Worm (Caenorhabditis elegans) whole organism, dauer: ENCODE data around the gene dpy-27.

Experiments
- unc-62 ChIP-seq: sonication (generic microtip); optimal IDR thresholded peaks from 2 replicates; lab custom pipeline; 2017; ENCODE audit warnings: missing biosample characterization, missing genetic modification reagents, missing genetic modification characterization

Gene dpy-27

ce11 chrIII:3797180-3798026, 22.1 kb downstream of the dpy-27 start:
- no peak for TF ChIP-seq unc-62 (GFP tag; lab: Kevin White, UChicago)

ce11 chrIII:3795933-3796332, 23.5 kb downstream of the dpy-27 start:
- no peak for TF ChIP-seq unc-62 (GFP tag; lab: Kevin White, UChicago)

ce11 chrIII:3790855-3791254, 28.6 kb downstream of the dpy-27 start:
- no peak for TF ChIP-seq unc-62 (GFP tag; lab: Kevin White, UChicago)

ce11 chrIII:3789688-3790371, 29.6 kb downstream of the dpy-27 start:
- no peak for TF ChIP-seq unc-62 (GFP tag; lab: Kevin White, UChicago)

DNA sequence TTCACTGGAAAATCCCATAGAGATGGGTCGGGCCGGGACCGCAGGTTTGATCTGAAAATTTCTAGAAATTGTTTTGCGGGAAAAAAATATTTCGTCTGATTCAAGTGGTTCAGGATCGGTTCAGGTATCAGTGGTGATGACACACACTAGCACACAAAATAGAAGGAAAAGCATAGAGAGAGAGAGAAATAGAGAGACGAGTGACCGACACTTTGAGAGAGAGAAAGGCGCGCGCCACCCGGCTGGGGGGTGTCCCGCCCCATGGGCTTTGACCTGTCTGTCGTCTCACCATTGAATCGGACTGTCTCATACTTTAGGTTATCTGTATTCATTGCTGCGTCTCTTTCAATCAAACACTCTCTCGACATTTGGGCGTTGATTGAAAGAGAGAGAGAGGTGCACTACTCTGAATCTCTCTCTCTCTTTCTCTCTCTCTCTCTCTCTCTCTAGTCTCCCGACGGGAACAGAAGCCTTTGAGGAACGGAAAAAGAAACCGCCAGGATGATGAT, 33.0 kb downstream of the dpy-27 start, which contains the start of gene acy-3:
Gene acy-3 (minus strand): TSS at position 51 of the 509 bp plus-strand sequence.
- no peak for TF ChIP-seq unc-62 (GFP tag; lab: Kevin White, UChicago)

DNA sequence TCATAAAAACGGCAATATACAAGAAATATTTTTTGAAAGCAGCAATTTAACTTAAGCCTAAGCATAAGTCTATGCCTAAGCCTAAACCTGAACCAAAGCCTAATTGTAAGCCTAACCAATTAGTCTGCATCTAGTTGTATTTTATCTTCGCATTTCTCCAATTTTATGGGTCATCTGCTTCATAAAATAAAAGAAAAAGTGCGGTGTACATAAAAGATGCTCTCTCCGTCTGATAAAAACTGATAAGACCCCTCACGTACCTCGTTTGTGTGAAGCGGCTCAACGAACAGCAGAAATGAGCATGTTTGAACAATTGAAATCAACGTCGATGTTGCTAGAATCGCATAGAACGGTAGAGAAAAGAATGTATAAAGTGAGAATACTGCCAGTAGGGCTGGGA, 34.4 kb downstream of the dpy-27 start:
- TF ChIP-seq unc-62 (GFP tag; lab: Kevin White, UChicago) = no peak

- TF ChIP-seq unc-62 (GFP tag; lab: Kevin White, UChicago) = no peak
Observed at ce11 chrIII:3783914-3784313, 35.6 kb downstream of the dpy-27 start.

DNA sequence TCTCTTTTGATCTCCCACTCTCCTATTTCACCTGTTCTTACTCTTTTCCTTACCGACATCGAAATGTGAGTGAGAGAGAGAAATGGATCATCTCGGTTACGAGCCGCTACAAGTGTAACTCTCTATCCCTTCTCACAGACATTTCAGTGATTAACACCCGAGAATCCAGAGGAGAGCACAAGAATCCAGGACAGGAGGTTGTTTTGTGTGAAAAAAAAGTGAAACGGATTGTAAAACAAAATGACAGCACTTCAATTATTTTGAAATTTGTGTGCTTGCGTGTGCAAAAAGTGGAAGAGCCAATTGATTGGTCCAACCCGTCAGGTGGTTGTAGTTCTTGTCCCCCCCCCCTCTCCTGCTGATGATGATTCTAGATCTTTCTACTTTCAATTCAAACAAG, 36.6 kb downstream of the dpy-27 start:
- TF ChIP-seq unc-62 (GFP tag; lab: Kevin White, UChicago) = no peak

ce11 chrIII:3781827-3782226, 37.7 kb downstream of the dpy-27 start:
- no peak for TF ChIP-seq unc-62 (GFP tag; lab: Kevin White, UChicago)

DNA sequence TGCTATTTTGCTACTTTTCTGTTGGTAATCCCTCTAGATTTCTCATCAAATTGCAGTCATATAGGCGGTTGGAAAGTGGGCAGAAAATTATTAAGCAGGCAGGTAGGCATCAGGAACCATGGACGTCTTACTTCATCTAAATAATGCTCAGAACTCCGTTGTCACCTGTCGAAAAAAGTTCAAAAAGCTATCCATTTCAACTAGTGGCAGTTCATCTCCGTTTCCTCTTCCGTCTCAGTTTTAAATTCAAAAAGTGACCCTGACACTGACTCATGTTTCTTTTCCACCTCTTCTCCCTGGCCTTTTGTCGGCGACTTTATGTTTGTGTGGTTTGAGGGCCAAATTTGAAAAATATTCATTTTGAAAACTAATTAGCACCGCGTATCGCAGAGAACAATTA, 44.9 kb downstream of the dpy-27 start:
- TF ChIP-seq unc-62 (GFP tag; lab: Kevin White, UChicago) = no peak

DNA sequence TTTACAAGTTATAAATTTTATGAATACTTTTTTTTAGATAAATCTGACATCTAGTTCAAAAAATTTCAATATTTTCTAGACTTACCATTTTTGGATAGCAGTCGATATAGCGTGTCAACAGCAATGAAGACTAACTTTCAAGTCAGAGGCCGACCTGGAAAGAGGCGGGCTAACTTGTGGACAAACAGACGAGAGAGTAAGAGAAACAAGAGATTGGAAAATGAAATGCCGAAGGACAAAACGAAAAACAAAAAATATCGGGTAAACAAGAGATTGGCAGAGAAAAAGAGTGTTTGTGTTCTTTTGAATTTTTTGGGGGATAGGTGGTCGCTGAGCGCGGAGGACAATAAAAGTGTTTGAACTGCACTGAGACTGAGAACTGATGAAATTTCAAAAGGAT, 46.3 kb downstream of the dpy-27 start, which contains the start of gene lec-4:
Gene lec-4 (minus strand): TSS at position 154 of the 400 bp plus-strand sequence.
- no peak for TF ChIP-seq unc-62 (GFP tag; lab: Kevin White, UChicago)

DNA sequence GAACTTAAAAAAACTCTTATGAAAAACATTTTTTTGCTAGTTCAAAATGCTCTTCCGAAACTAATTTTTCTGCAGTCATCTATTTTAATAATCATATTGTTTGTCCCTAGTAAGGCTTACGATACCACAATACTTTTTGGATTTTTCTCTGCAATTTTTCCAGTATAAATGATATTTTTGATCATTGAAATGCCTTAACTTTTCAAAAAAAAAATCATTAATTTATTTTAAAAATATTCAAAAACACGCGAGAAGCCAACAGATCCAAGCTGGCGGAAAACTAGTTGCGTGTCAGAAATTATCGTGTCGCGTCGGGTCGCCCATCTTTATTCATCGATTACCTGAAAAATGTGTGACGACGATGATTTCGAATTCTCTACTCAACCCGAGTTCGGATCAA, 51.3 kb downstream of the dpy-27 start, which contains the start of gene gmeb-3:
Gene gmeb-3 (plus strand): TSS at position 301 of the 400 bp plus-strand sequence.
- no peak for TF ChIP-seq unc-62 (GFP tag; lab: Kevin White, UChicago)

DNA sequence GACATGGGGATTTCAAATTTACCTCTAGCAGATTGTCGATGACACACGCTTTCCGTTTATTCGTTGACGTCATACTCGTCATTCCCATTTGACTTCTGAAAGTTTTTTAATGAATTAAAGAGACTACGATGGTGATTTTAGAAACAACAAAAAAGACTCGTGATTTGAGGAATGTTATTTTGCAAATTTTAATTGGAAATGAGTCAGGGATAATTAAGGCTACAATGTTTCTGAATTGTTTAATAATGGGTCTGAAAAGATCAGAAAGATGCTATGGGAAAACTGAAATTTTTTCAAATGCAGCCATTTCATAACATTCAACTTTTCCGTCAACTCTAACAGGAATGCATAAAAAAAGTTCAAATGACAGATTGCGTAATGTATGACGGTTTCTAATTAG, 54.0 kb downstream of the dpy-27 start, which contains the start of gene C44F1.1:
Gene C44F1.1 (minus strand): TSS at position 101 of the 400 bp plus-strand sequence.
- TF ChIP-seq unc-62 (GFP tag; lab: Kevin White, UChicago) = no peak

DNA sequence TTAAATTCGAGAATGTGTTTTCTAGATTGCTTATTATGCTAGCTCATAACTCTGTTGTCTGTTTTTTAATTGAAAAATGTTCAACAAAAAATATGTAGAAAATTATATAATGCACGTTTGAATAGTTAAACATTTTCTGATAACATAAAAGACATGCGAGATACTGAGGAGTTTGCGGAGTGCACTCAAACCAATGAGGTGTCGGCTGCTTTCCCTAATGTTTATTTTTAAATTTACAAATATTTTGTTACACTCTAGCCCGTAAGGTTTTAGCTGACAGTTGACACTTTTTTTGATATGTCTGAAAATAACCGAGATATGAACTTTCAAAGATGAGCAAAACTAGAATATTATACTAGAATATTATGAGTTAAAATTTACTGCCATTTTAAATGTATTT, 54.9 kb downstream of the dpy-27 start:
- no peak for TF ChIP-seq unc-62 (GFP tag; lab: Kevin White, UChicago)

DNA sequence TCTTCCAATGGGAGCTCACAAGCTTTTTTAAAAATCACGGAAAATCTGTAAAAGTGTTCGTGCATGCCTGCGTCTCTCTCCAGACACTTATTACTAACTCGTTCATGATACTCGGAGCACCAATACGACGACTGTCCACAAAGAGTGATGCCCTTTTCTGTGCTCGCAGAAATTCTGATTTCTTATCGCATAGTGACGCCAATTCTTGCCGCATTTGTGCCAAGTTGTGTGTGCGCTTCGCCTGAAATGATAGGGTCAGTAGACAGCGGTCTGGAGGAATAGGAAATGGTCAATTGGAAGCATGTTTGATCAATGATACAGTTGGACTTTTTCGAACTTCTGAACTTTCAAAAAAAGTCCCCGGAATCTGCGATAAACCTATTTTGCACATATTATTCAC, 55.4 kb downstream of the dpy-27 start:
- no peak for TF ChIP-seq unc-62 (GFP tag; lab: Kevin White, UChicago)
